Fruit fly (Drosophila melanogaster) whole organism, embryonic: ENCODE results near the gene St2.

Source experiments
- Aef1 ChIP-seq: fragments of 200-800 bp; sonication (Bioruptor generic); IDR thresholded peaks from 3 replicates; pipeline ENCODE4 v1.3.6; 2022; ENCODE audit warnings: missing biosample characterization, missing genetic modification characterization
- Bteb2 ChIP-seq: fragments of 200-800 bp; sonication (Bioruptor generic); optimal IDR thresholded peaks from 2 replicates; lab custom pipeline; 2016; ENCODE audit warnings: missing biosample characterization, missing genetic modification characterization
- CG1024 ChIP-seq: fragments of 200-800 bp; sonication (Bioruptor generic); IDR thresholded peaks from 2 replicates; pipeline ENCODE4 v1.3.6; 2022; ENCODE audit warnings: missing biosample characterization, missing genetic modification characterization
- CG10431 ChIP-seq: fragments of 200-800 bp; sonication (Bioruptor generic); optimal IDR thresholded peaks from 3 replicates; lab custom pipeline; 2018; ENCODE audit warnings: missing biosample characterization, mild to moderate bottlenecking, missing genetic modification characterization
- CG12071 ChIP-seq: fragments of 200-800 bp; sonication (Bioruptor generic); optimal IDR thresholded peaks from 3 replicates; lab custom pipeline; 2018; ENCODE audit warnings: missing biosample characterization, mild to moderate bottlenecking, missing genetic modification characterization
- CG12299 ChIP-seq: fragments of 200-800 bp; sonication (Bioruptor generic); optimal IDR thresholded peaks from 2 replicates; lab custom pipeline; 2018; ENCODE audit warnings: missing biosample characterization, mild to moderate bottlenecking, missing genetic modification characterization
- CG13287 ChIP-seq: fragments of 200-800 bp; sonication (Bioruptor generic); IDR thresholded peaks from 2 replicates; pipeline ENCODE4 v1.3.6; 2022; ENCODE audit warnings: missing biosample characterization, missing genetic modification characterization; ENCODE audit not compliant: partially characterized antibody
- CG14710 ChIP-seq: fragments of 200-800 bp; sonication (Bioruptor generic); optimal IDR thresholded peaks from 3 replicates; lab custom pipeline; 2019; ENCODE audit warnings: missing biosample characterization, mild to moderate bottlenecking, missing genetic modification characterization, moderate library complexity
- CG15696 ChIP-seq: fragments of 200-800 bp; sonication (Bioruptor generic); optimal IDR thresholded peaks from 2 replicates; lab custom pipeline; 2019; ENCODE audit warnings: missing biosample characterization, mild to moderate bottlenecking, missing genetic modification characterization, moderate library complexity
- CG17186 ChIP-seq: fragments of 200-800 bp; sonication (Bioruptor generic); optimal IDR thresholded peaks from 3 replicates; lab custom pipeline; 2017; ENCODE audit warnings: missing biosample characterization, missing genetic modification reagents, missing genetic modification characterization
- CG17361 ChIP-seq: fragments of 200-800 bp; sonication (Bioruptor generic); IDR thresholded peaks from 3 replicates; pipeline ENCODE4 v1.3.6; 2022; ENCODE audit warnings: missing biosample characterization, missing genetic modification characterization
- CG17385 ChIP-seq: fragments of 200-800 bp; sonication (Bioruptor generic); optimal IDR thresholded peaks from 3 replicates; lab custom pipeline; 2018; ENCODE audit warnings: missing biosample characterization, mild to moderate bottlenecking, missing genetic modification characterization
- CG17802 ChIP-seq: fragments of 200-800 bp; sonication (Bioruptor generic); optimal IDR thresholded peaks from 2 replicates; lab custom pipeline; 2018; ENCODE audit warnings: missing biosample characterization, mild to moderate bottlenecking, missing genetic modification characterization, moderate library complexity
- CG2116 ChIP-seq: fragments of 200-800 bp; sonication (Bioruptor generic); optimal IDR thresholded peaks from 3 replicates; lab custom pipeline; 2018; ENCODE audit warnings: missing biosample characterization, mild to moderate bottlenecking, missing genetic modification characterization
- CG2202 ChIP-seq: fragments of 200-800 bp; sonication (Bioruptor generic); optimal IDR thresholded peaks from 2 replicates; lab custom pipeline; 2018; ENCODE audit warnings: missing biosample characterization, mild to moderate bottlenecking, missing genetic modification characterization
- CG32532 ChIP-seq: fragments of 200-800 bp; sonication (Bioruptor generic); IDR thresholded peaks from 2 replicates; pipeline ENCODE4 v1.3.6; 2022; ENCODE audit warnings: missing biosample characterization, missing genetic modification characterization
- CG32772 ChIP-seq: fragments of 200-800 bp; sonication (Bioruptor generic); IDR thresholded peaks from 2 replicates; pipeline ENCODE4 v1.3.6; 2022; ENCODE audit warnings: missing biosample characterization, missing genetic modification characterization
- CG34224 ChIP-seq: fragments of 200-800 bp; sonication (Bioruptor generic); IDR thresholded peaks from 3 replicates; pipeline ENCODE4 v1.3.6; 2022; ENCODE audit warnings: missing biosample characterization, missing genetic modification characterization; ENCODE audit not compliant: partially characterized antibody
- CG3838 ChIP-seq: fragments of 200-800 bp; sonication (Bioruptor generic); optimal IDR thresholded peaks from 3 replicates; lab custom pipeline; 2016; ENCODE audit warnings: missing biosample characterization, missing genetic modification characterization
- CG4360 ChIP-seq: fragments of 200-800 bp; sonication (Bioruptor generic); IDR thresholded peaks from 2 replicates; pipeline ENCODE4 v1.3.6; 2022; ENCODE audit warnings: missing biosample characterization, missing genetic modification characterization
- CG8924 ChIP-seq: fragments of 200-800 bp; optimal IDR thresholded peaks from 3 replicates; lab custom pipeline; 2019; ENCODE audit warnings: missing biosample characterization, mild to moderate bottlenecking, missing genetic modification characterization, moderate library complexity
- D19A ChIP-seq: fragments of 200-800 bp; optimal IDR thresholded peaks from 3 replicates; lab custom pipeline; 2019; ENCODE audit warnings: missing biosample characterization, mild to moderate bottlenecking, missing genetic modification characterization, moderate library complexity
- Dip3 ChIP-seq: fragments of 200-800 bp; sonication (Bioruptor generic); optimal IDR thresholded peaks from 3 replicates; lab custom pipeline; 2016; ENCODE audit warnings: missing biosample characterization, missing genetic modification characterization
- ERR ChIP-seq: fragments of 200-800 bp; sonication (Bioruptor generic); optimal IDR thresholded peaks from 2 replicates; lab custom pipeline; 2016; ENCODE audit warnings: missing biosample characterization, missing genetic modification characterization
- Ets97D ChIP-seq: fragments of 200-800 bp; sonication (Bioruptor generic); optimal IDR thresholded peaks from 3 replicates; lab custom pipeline; 2016; ENCODE audit warnings: missing biosample characterization, missing genetic modification characterization
- Gsc ChIP-seq: fragments of 200-800 bp; sonication (Bioruptor generic); IDR thresholded peaks from 2 replicates; pipeline ENCODE4 v1.3.6; 2022; ENCODE audit warnings: missing biosample characterization, missing genetic modification characterization
- HLH54F ChIP-seq: fragments of 200-800 bp; sonication (Bioruptor generic); optimal IDR thresholded peaks from 3 replicates; lab custom pipeline; 2016; ENCODE audit warnings: missing biosample characterization, missing genetic modification characterization
- Kr ChIP-seq: fragments of 200-800 bp; sonication (Bioruptor generic); optimal IDR thresholded peaks from 2 replicates; lab custom pipeline; 2017; ENCODE audit warnings: missing biosample characterization, mild to moderate bottlenecking, missing genetic modification characterization
- MTF-1 ChIP-seq: fragments of 200-800 bp; sonication (Bioruptor generic); optimal IDR thresholded peaks from 2 replicates; lab custom pipeline; 2018; ENCODE audit warnings: missing biosample characterization, mild to moderate bottlenecking, missing genetic modification characterization, borderline replicate concordance
- NK7.1 ChIP-seq: fragments of 200-800 bp; sonication (Bioruptor generic); optimal IDR thresholded peaks from 3 replicates; lab custom pipeline; 2016; ENCODE audit warnings: missing biosample characterization, missing genetic modification characterization
- Sin3A ChIP-seq: fragments of >200 bp; optimal IDR thresholded peaks from 2 replicates; lab custom pipeline; 2018
- Sox102F ChIP-seq: fragments of 200-800 bp; sonication (Bioruptor generic); optimal IDR thresholded peaks from 2 replicates; lab custom pipeline; 2018; ENCODE audit warnings: missing biosample characterization, mild to moderate bottlenecking, missing genetic modification characterization, moderate library complexity
- aop ChIP-seq: fragments of 200-800 bp; sonication (Bioruptor generic); IDR thresholded peaks from 2 replicates; pipeline ENCODE4 v1.3.6; 2022; ENCODE audit warnings: missing biosample characterization, missing genetic modification characterization
- bigmax ChIP-seq: fragments of 200-800 bp; sonication (Bioruptor generic); optimal IDR thresholded peaks from 2 replicates; lab custom pipeline; 2018; ENCODE audit warnings: missing biosample characterization, mild to moderate bottlenecking, missing genetic modification characterization
- btn ChIP-seq: fragments of 200-800 bp; sonication (Bioruptor generic); optimal IDR thresholded peaks from 2 replicates; lab custom pipeline; 2016; ENCODE audit warnings: missing biosample characterization, missing genetic modification characterization
- caup ChIP-seq: fragments of 200-800 bp; sonication (Bioruptor generic); optimal IDR thresholded peaks from 3 replicates; lab custom pipeline; 2017; ENCODE audit warnings: missing biosample characterization, mild to moderate bottlenecking, missing genetic modification characterization, moderate library complexity; ENCODE audit not compliant: severe bottlenecking
- dan ChIP-seq: fragments of 200-800 bp; sonication (Bioruptor generic); IDR thresholded peaks from 2 replicates; pipeline ENCODE4 v1.3.6; 2022; ENCODE audit warnings: missing biosample characterization, missing genetic modification characterization
- dimm ChIP-seq: fragments of 200-800 bp; sonication (Bioruptor generic); IDR thresholded peaks from 2 replicates; pipeline ENCODE4 v1.3.6; 2022; ENCODE audit warnings: missing biosample characterization, missing genetic modification characterization
- dysf ChIP-seq: fragments of 200-800 bp; sonication (Bioruptor generic); IDR thresholded peaks from 3 replicates; pipeline ENCODE4 v1.3.6; 2022; ENCODE audit warnings: missing biosample characterization, missing genetic modification characterization
- en ChIP-seq: fragments of 200-800 bp; sonication (Bioruptor generic); optimal IDR thresholded peaks from 2 replicates; lab custom pipeline; 2016; ENCODE audit warnings: missing biosample characterization, missing genetic modification characterization
- gcm ChIP-seq: fragments of 200-800 bp; sonication (Bioruptor generic); optimal IDR thresholded peaks from 2 replicates; lab custom pipeline; 2019; ENCODE audit warnings: missing biosample characterization, mild to moderate bottlenecking, missing genetic modification characterization, moderate library complexity
- gcm2 ChIP-seq: fragments of 200-800 bp; sonication (Bioruptor generic); optimal IDR thresholded peaks from 2 replicates; lab custom pipeline; 2016; ENCODE audit warnings: missing biosample characterization, missing genetic modification characterization
- hkb ChIP-seq, 2 experiments: fragments of 200-800 bp in 1 of 2; fragments of >200 bp in 1 of 2; sonication (Bioruptor generic) in 1 of 2; IDR thresholded peaks in 1 of 2; optimal IDR thresholded peaks in 1 of 2; 2 replicates each; pipeline versions ENCODE4 v1.3.6 to Lab custom; 2017 to 2022; ENCODE audit warnings: missing biosample characterization in 1 of 2, missing genetic modification characterization in 1 of 2
- knrl ChIP-seq: fragments of 200-800 bp; sonication (Bioruptor generic); IDR thresholded peaks from 3 replicates; pipeline ENCODE4 v1.3.6; 2022; ENCODE audit warnings: missing biosample characterization, missing genetic modification characterization; ENCODE audit not compliant: partially characterized antibody
- lbe ChIP-seq: fragments of 200-800 bp; sonication (Bioruptor generic); optimal IDR thresholded peaks from 2 replicates; lab custom pipeline; 2016; ENCODE audit warnings: missing biosample characterization, mild to moderate bottlenecking, missing genetic modification characterization
- nerfin-2 ChIP-seq: fragments of 200-800 bp; sonication (Bioruptor generic); IDR thresholded peaks from 2 replicates; pipeline ENCODE4 v1.3.6; 2022; ENCODE audit warnings: missing biosample characterization, missing genetic modification characterization; ENCODE audit not compliant: partially characterized antibody
- pros ChIP-seq: fragments of 200-800 bp; sonication (Bioruptor generic); optimal IDR thresholded peaks from 3 replicates; lab custom pipeline; 2019; ENCODE audit warnings: missing biosample characterization, mild to moderate bottlenecking, missing genetic modification characterization, moderate library complexity
- sqz ChIP-seq: fragments of 200-800 bp; sonication (Bioruptor generic); optimal IDR thresholded peaks from 3 replicates; lab custom pipeline; 2018; ENCODE audit warnings: missing biosample characterization, mild to moderate bottlenecking, missing genetic modification characterization
- ssp ChIP-seq: fragments of 200-800 bp; sonication (Bioruptor generic); IDR thresholded peaks from 2 replicates; pipeline ENCODE4 v1.3.6; 2022; ENCODE audit warnings: missing biosample characterization, missing genetic modification characterization
- tgo ChIP-seq: fragments of 200-800 bp; sonication (Bioruptor generic); IDR thresholded peaks from 3 replicates; pipeline ENCODE4 v1.3.6; 2022; ENCODE audit warnings: missing biosample characterization, missing genetic modification characterization
- zen ChIP-seq: fragments of 200-800 bp; sonication (Bioruptor generic); optimal IDR thresholded peaks from 3 replicates; lab custom pipeline; 2018; ENCODE audit warnings: missing biosample characterization, mild to moderate bottlenecking, missing genetic modification characterization, moderate library complexity

The St2 gene

dm6 chr3R:9266765-9267164, 15.1 kb downstream of the St2 start, which contains the start of the genes TrpRS and Vps16A (continued):
- TF ChIP-seq sqz (GFP tag; lab: Kevin White, UChicago) (no peak), gcm2 (GFP tag; lab: Kevin White, UChicago) (no peak), CG1024 (GFP tag; lab: Robert Waterston, UW) (no peak), knrl (GFP tag; lab: Robert Waterston, UW) (peak; percentile 97), CG2202 (tag; lab: Kevin White, UChicago) (no peak), CG17385 (no peak), bigmax (no peak), ERR (GFP tag; lab: Kevin White, UChicago) (no peak), dimm (GFP tag; lab: Robert Waterston, UW) (no peak), Gsc (GFP tag; lab: Robert Waterston, UW) (no peak), Dip3 (GFP tag; lab: Kevin White, UChicago) (no peak), aop (GFP tag; lab: Robert Waterston, UW) (no peak), CG17186 (peak; percentile 69), en (GFP tag; lab: Kevin White, UChicago) (no peak), CG2116 (GFP tag; lab: Kevin White, UChicago) (peak; percentile 95), Kr (GFP tag; lab: Kevin White, UChicago) (no peak), CG12299 (tag; lab: Kevin White, UChicago) (no peak), CG17361 (GFP tag; lab: Robert Waterston, UW) (no peak), CG12071 (GFP tag; lab: Kevin White, UChicago) (no peak), CG10431 (no peak), CG14710 (tag; lab: Kevin White, UChicago) (peak; percentile 59), Bteb2 (GFP tag; lab: Kevin White, UChicago) (no peak), CG8924 (no peak), NK7.1 (GFP tag; lab: Kevin White, UChicago) (no peak), D19A (tag; lab: Kevin White, UChicago) (no peak), MTF-1 (GFP tag; lab: Kevin White, UChicago) (no peak), Aef1 (GFP tag; lab: Robert Waterston, UW) (no peak), dan (GFP tag; lab: Robert Waterston, UW) (no peak), CG13287 (GFP tag; lab: Robert Waterston, UW) (peak; percentile 99), nerfin-2 (GFP tag; lab: Robert Waterston, UW) (peak; percentile 98), Sin3A (peak; percentile 41), CG17802 (tag; lab: Kevin White, UChicago) (no peak), CG3838 (GFP tag; lab: Kevin White, UChicago) (no peak), lbe (GFP tag; lab: Kevin White, UChicago) (peak; percentile 32), btn (no peak), Sox102F (GFP tag; lab: Kevin White, UChicago) (no peak), CG34224 (GFP tag; lab: Robert Waterston, UW) (peak; percentile 99), gcm (GFP tag; lab: Kevin White, UChicago) (no peak), zen (tag; lab: Kevin White, UChicago) (peak; percentile 69), dysf (GFP tag; lab: Robert Waterston, UW) (no peak), CG32532 (no peak), ssp (GFP tag; lab: Robert Waterston, UW) (peak; percentile 97), tgo (no peak), CG32772 (GFP tag; lab: Robert Waterston, UW) (no peak), pros (GFP tag; lab: Kevin White, UChicago) (no peak), caup (GFP tag; lab: Kevin White, UChicago) (no peak), HLH54F (GFP tag; lab: Kevin White, UChicago) (no peak), CG15696 (no peak), CG4360 (GFP tag; lab: Robert Waterston, UW) (no peak), hkb (optimal IDR thresholded peaks at IDR 0.05; lab: Kevin White, UChicago) (peak; percentile 20), hkb (GFP tag; IDR thresholded peaks at IDR 0.05; lab: Robert Waterston, UW) (no peak), Ets97D (GFP tag; lab: Kevin White, UChicago) (peak; percentile 71)
